Worm (Caenorhabditis elegans): ENCODE measurements around the gene Y57A10C.11.

ce11 chrII:12389783-12390182, 24.9 kb downstream of the Y57A10C.11 start, which contains the start of gene Y57A10B.6:
- no peak for TF ChIP-seq elt-2 (tag; optimal IDR thresholded peaks at IDR 0.05)
- TF ChIP-seq lin-13 (GFP tag; optimal IDR thresholded peaks at IDR 0.05), result no peak
- no peak for TF ChIP-seq nhr-76 (tag; optimal IDR thresholded peaks at IDR 0.05)
- no peak for TF ChIP-seq aly-2 (tag; optimal IDR thresholded peaks at IDR 0.05)
- no peak for TF ChIP-seq mdl-1 (tag; optimal IDR thresholded peaks at IDR 0.05)
- no peak for TF ChIP-seq C16A3.4 (tag; optimal IDR thresholded peaks at IDR 0.05)
- no peak for TF ChIP-seq vab-15 (tag; optimal IDR thresholded peaks at IDR 0.05)
- TF ChIP-seq ama-1 (optimal IDR thresholded peaks at IDR 0.05), result no peak
- no peak for TF ChIP-seq irx-1 (tag; optimal IDR thresholded peaks at IDR 0.05)
- TF ChIP-seq snpc-4 (tag; optimal IDR thresholded peaks at IDR 0.05), result no peak
- TF ChIP-seq ztf-11 (tag; optimal IDR thresholded peaks at IDR 0.05), result no peak
- no peak for TF ChIP-seq nhr-12 (tag; optimal IDR thresholded peaks at IDR 0.05)
- no peak for TF ChIP-seq lin-15B (tag; optimal IDR thresholded peaks at IDR 0.05)
- TF ChIP-seq ceh-90 (tag; optimal IDR thresholded peaks at IDR 0.05), result no peak

All from whole organism, L1 larva.